Worm (Caenorhabditis elegans) whole organism, L4 larva: ENCODE data around the gene top-3.

ENCODE experiments used
- F10B5.3 ChIP-seq: sonication (generic microtip); optimal IDR thresholded peaks from 2 replicates; lab custom pipeline; 2016; ENCODE audit warnings: mild to moderate bottlenecking, missing genetic modification characterization, missing compliant biosample characterization
- F44E2.7 ChIP-seq: fragments of 200-800 bp; sonication (Bioruptor generic); IDR thresholded peaks from 2 replicates; pipeline ENCODE4 v2.1.2; 2022; ENCODE audit warnings: missing genetic modification characterization, missing compliant biosample characterization
- T26A8.4 ChIP-seq: fragments of 200-800 bp; sonication (Bioruptor generic); IDR thresholded peaks from 2 replicates; pipeline ENCODE4 v1.3.6; 2022; ENCODE audit warnings: missing genetic modification characterization, missing compliant biosample characterization
- Y5F2A.4 ChIP-seq: fragments of 200-800 bp; sonication (Bioruptor generic); optimal IDR thresholded peaks from 2 replicates; lab custom pipeline; 2018; ENCODE audit warnings: mild to moderate bottlenecking, missing genetic modification characterization, missing compliant biosample characterization
- Y75B8A.6 ChIP-seq: fragments of 200-800 bp; sonication (Bioruptor generic); IDR thresholded peaks from 2 replicates; pipeline ENCODE4 v1.3.6; 2022; ENCODE audit warnings: missing genetic modification reagents, missing genetic modification characterization, missing compliant biosample characterization
- aly-2 ChIP-seq: sonication (generic microtip); optimal IDR thresholded peaks from 2 replicates; lab custom pipeline; 2018; ENCODE audit warnings: missing biosample characterization, missing genetic modification characterization
- arid-1 ChIP-seq: fragments of 200-800 bp; sonication (Bioruptor generic); conservative IDR thresholded peaks from 2 replicates; pipeline ENCODE4 v1.3.6; 2022; ENCODE audit warnings: missing genetic modification reagents, missing genetic modification characterization, missing compliant biosample characterization
- attf-4 ChIP-seq: sonication (generic microtip); optimal IDR thresholded peaks from 3 replicates; lab custom pipeline; 2017; ENCODE audit warnings: missing biosample characterization, missing genetic modification characterization
- ceh-32 ChIP-seq: sonication (generic microtip); optimal IDR thresholded peaks from 2 replicates; lab custom pipeline; 2016; ENCODE audit warnings: mild to moderate bottlenecking, missing genetic modification characterization, missing compliant biosample characterization; ENCODE audit not compliant: poor library complexity
- ceh-82 ChIP-seq: sonication (generic microtip); optimal IDR thresholded peaks from 2 replicates; lab custom pipeline; 2017; ENCODE audit warnings: missing biosample characterization, missing genetic modification characterization
- daf-12 ChIP-seq: fragments of 150-350 bp; optimal IDR thresholded peaks from 2 replicates; lab custom pipeline; 2014; ENCODE audit warnings: missing biosample characterization, missing genetic modification reagents, missing genetic modification characterization
- daf-8 ChIP-seq: fragments of 200-800 bp; sonication (Bioruptor generic); IDR thresholded peaks from 2 replicates; pipeline ENCODE4 v1.3.6; 2022; ENCODE audit warnings: missing genetic modification characterization, missing compliant biosample characterization
- dmd-6 ChIP-seq: fragments of 200-800 bp; sonication (Bioruptor generic); IDR thresholded peaks from 2 replicates; pipeline ENCODE4 v1.3.6; 2022; ENCODE audit warnings: missing genetic modification reagents, missing genetic modification characterization, missing compliant biosample characterization
- dpl-1 ChIP-seq: fragments of 150-350 bp; optimal IDR thresholded peaks from 2 replicates; lab custom pipeline; 2014; ENCODE audit warnings: missing biosample characterization, missing genetic modification reagents, missing genetic modification characterization
- fkh-10 ChIP-seq: fragments of 150-350 bp; optimal IDR thresholded peaks from 2 replicates; lab custom pipeline; 2014; ENCODE audit warnings: missing biosample characterization, missing genetic modification reagents, missing genetic modification characterization
- hif-1 ChIP-seq, 2 experiments: sonication (generic microtip); optimal IDR thresholded peaks; 2 replicates each; lab custom pipeline; 2016 to 2017; ENCODE audit warnings: missing compliant biosample characterization in 2 of 2, missing genetic modification characterization in 2 of 2, missing genetic modification reagents in 2 of 2, missing genotype in 2 of 2, mild to moderate bottlenecking in 1 of 2
- hlh-11 ChIP-seq: fragments of 200-800 bp; sonication (Bioruptor generic); optimal IDR thresholded peaks from 2 replicates; lab custom pipeline; 2018; ENCODE audit warnings: mild to moderate bottlenecking, missing genetic modification characterization, missing compliant biosample characterization
- hlh-30 ChIP-seq: sonication (generic microtip); optimal IDR thresholded peaks from 2 replicates; lab custom pipeline; 2017; ENCODE audit warnings: antibody characterized with exemption, mild to moderate bottlenecking, missing genetic modification characterization, missing compliant biosample characterization; ENCODE audit not compliant: insufficient read depth
- lir-3 ChIP-seq: sonication (generic microtip); optimal IDR thresholded peaks from 2 replicates; lab custom pipeline; 2016; ENCODE audit warnings: mild to moderate bottlenecking, missing genetic modification characterization, missing compliant biosample characterization
- mep-1 ChIP-seq: fragments of 150-350 bp; sonication (generic microtip); optimal IDR thresholded peaks from 3 replicates; lab custom pipeline; 2014; ENCODE audit warnings: missing biosample characterization, missing genetic modification characterization
- mes-2 ChIP-seq: sonication (generic microtip); optimal IDR thresholded peaks from 2 replicates; lab custom pipeline; 2016; ENCODE audit warnings: missing genotype, mild to moderate bottlenecking, missing genetic modification characterization, missing compliant biosample characterization; ENCODE audit not compliant: poor library complexity, severe bottlenecking
- mxl-3 ChIP-seq: fragments of 200-800 bp; sonication (Bioruptor generic); optimal IDR thresholded peaks from 2 replicates; lab custom pipeline; 2018; ENCODE audit warnings: mild to moderate bottlenecking, missing genetic modification characterization, missing compliant biosample characterization
- nhr-102 ChIP-seq: sonication (generic microtip); optimal IDR thresholded peaks from 2 replicates; lab custom pipeline; 2016; ENCODE audit warnings: mild to moderate bottlenecking, missing genetic modification characterization, moderate library complexity, missing compliant biosample characterization
- nhr-111 ChIP-seq: fragments of 200-800 bp; sonication (Bioruptor generic); optimal IDR thresholded peaks from 2 replicates; lab custom pipeline; 2018; ENCODE audit warnings: mild to moderate bottlenecking, missing genetic modification characterization, missing compliant biosample characterization
- nhr-237 ChIP-seq: sonication (generic microtip); optimal IDR thresholded peaks from 2 replicates; lab custom pipeline; 2017; ENCODE audit warnings: missing biosample characterization, missing genetic modification characterization
- nhr-41 ChIP-seq: fragments of 200-800 bp; sonication (Bioruptor generic); IDR thresholded peaks from 2 replicates; pipeline ENCODE4 v1.3.6; 2022; ENCODE audit warnings: missing genetic modification reagents, missing genetic modification characterization, missing compliant biosample characterization
- nhr-6 ChIP-seq: fragments of 150-350 bp; optimal IDR thresholded peaks from 2 replicates; lab custom pipeline; 2014; ENCODE audit warnings: missing biosample characterization, missing genetic modification characterization
- nhr-76 ChIP-seq: fragments of 150-350 bp; optimal IDR thresholded peaks from 2 replicates; lab custom pipeline; 2014; ENCODE audit warnings: missing biosample characterization, missing genetic modification characterization
- pha-4 ChIP-seq, 2 experiments: fragments of 150-350 bp in 1 of 2; fragments of 200-800 bp in 1 of 2; sonication (Bioruptor generic) in 1 of 2; IDR thresholded peaks in 1 of 2; optimal IDR thresholded peaks in 1 of 2; 2 replicates each; pipeline versions ENCODE4 v1.3.6 to Lab custom; 2014 to 2022; ENCODE audit warnings: missing genetic modification characterization in 2 of 2, missing genetic modification reagents in 2 of 2, missing biosample characterization in 1 of 2, missing compliant biosample characterization in 1 of 2
- pqm-1 ChIP-seq: sonication (generic microtip); optimal IDR thresholded peaks from 2 replicates; lab custom pipeline; 2017; ENCODE audit warnings: missing biosample characterization, missing genetic modification characterization
- sdz-12 ChIP-seq: fragments of 200-800 bp; sonication (Bioruptor generic); optimal IDR thresholded peaks from 2 replicates; lab custom pipeline; 2018; ENCODE audit warnings: mild to moderate bottlenecking, missing genetic modification characterization, missing compliant biosample characterization
- spr-1 ChIP-seq: sonication (generic microtip); optimal IDR thresholded peaks from 2 replicates; lab custom pipeline; 2016; ENCODE audit warnings: mild to moderate bottlenecking, missing genetic modification characterization, missing compliant biosample characterization
- spr-3 ChIP-seq: fragments of 200-800 bp; sonication (Bioruptor generic); optimal IDR thresholded peaks from 2 replicates; lab custom pipeline; 2018; ENCODE audit warnings: mild to moderate bottlenecking, missing genetic modification characterization, missing compliant biosample characterization
- unc-130 ChIP-seq: sonication (generic microtip); optimal IDR thresholded peaks from 2 replicates; lab custom pipeline; 2016; ENCODE audit warnings: missing genetic modification reagents, missing genetic modification characterization, missing compliant biosample characterization
- unc-39 ChIP-seq: sonication (generic microtip); optimal IDR thresholded peaks from 2 replicates; lab custom pipeline; 2017; ENCODE audit warnings: missing biosample characterization, missing genetic modification characterization
- unc-62 ChIP-seq, 3 experiments: fragments of 150-350 bp in 1 of 3; sonication (generic microtip); optimal IDR thresholded peaks in 2 of 3; peaks in 1 of 3; 1 replicate in 1 of 3; 2 replicates in 2 of 3; lab custom pipeline; 2014 to 2017; ENCODE audit warnings: missing biosample characterization in 3 of 3, missing genetic modification characterization in 3 of 3, missing genetic modification reagents in 3 of 3, missing genotype in 1 of 3
- zfp-2 ChIP-seq: sonication (generic microtip); optimal IDR thresholded peaks from 2 replicates; lab custom pipeline; 2016; ENCODE audit warnings: mild to moderate bottlenecking, missing genetic modification characterization, missing compliant biosample characterization

The top-3 gene

DNA sequence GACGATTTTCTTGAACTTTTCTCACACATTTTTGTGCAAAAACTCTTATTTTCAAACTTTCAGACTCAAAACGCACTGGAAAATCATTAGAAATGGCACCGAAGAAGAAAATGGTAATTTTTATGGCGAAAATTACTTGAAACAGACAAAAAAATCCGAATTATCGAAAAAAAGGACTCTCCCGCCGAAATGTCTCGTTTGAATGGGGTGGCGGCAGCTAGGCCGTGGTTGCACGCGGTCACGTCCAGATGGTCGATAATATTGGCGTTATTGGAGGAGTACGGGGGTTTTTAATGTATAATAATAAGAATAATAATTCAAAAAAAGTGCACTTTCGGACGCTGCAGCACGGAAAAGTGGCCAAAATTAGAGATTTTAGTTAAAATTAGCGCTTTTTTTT lies 14.4 kb upstream of the top-3 start, which contains the start of gene Y56A3A.31:
TSS of gene Y56A3A.31 (plus strand) at position 64 of the 400 bp plus-strand sequence.
- TF ChIP-seq F10B5.3 (tag; lab: Kevin White, UChicago) (no peak), daf-12 (tag; lab: Kevin White, UChicago) (no peak), T26A8.4 (no peak), nhr-41 (GFP tag; lab: Robert Waterston, UW) (no peak), dpl-1 (GFP tag; lab: Kevin White, UChicago) (peak; percentile 74), attf-4 (tag; lab: Kevin White, UChicago) (no peak), mes-2 (peak; percentile 65), fkh-10 (no peak), ceh-32 (tag; lab: Kevin White, UChicago) (no peak), spr-3 (GFP tag; lab: Kevin White, UChicago) (no peak), nhr-102 (tag; lab: Kevin White, UChicago) (no peak), F44E2.7 (GFP tag; lab: Robert Waterston, UW) (no peak), nhr-237 (tag; lab: Kevin White, UChicago) (no peak), dmd-6 (GFP tag; lab: Robert Waterston, UW) (no peak), arid-1 (no peak), mxl-3 (GFP tag; lab: Kevin White, UChicago) (no peak), lir-3 (no peak), hlh-30 (peak; percentile 14), unc-39 (tag; lab: Kevin White, UChicago) (no peak), unc-130 (GFP tag; lab: Kevin White, UChicago) (no peak), pha-4 (GFP tag; IDR thresholded peaks at IDR 0.05; lab: Robert Waterston, UW) (no peak), pha-4 (tag; optimal IDR thresholded peaks at IDR 0.05; lab: Kevin White, UChicago) (no peak), nhr-6 (tag; lab: Kevin White, UChicago) (no peak), Y75B8A.6 (GFP tag; lab: Robert Waterston, UW) (no peak), Y5F2A.4 (no peak), hlh-11 (no peak), daf-8 (GFP tag; lab: Robert Waterston, UW) (no peak)

DNA sequence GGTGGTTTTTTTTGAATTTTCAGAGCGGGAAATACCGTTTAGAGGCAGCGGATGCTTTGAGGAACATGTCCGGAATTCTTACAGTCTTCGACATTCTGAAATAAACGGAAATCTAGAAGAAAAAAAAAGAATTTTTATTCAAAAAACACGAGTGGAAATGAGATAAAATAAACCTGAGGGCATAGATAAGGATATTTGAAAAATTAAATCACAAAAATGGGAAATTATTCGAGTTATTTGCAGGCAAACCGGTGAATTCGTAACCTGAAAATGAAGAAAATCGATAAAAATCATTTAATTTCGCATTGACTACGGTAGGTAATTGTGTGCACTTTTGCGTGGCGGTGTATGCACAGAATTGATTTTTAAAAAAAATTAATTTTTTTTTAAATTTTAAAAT lies 14.0 kb upstream of the top-3 start, which contains the start of gene ung-1:
TSS of gene ung-1 (minus strand) at position 101 of the 400 bp plus-strand sequence.
- TF ChIP-seq zfp-2 (tag; lab: Kevin White, UChicago) (no peak), ceh-82 (tag; lab: Kevin White, UChicago) (no peak), nhr-111 (GFP tag; lab: Kevin White, UChicago) (no peak), fkh-10 (no peak), sdz-12 (GFP tag; lab: Kevin White, UChicago) (no peak), daf-12 (tag; lab: Kevin White, UChicago) (no peak), nhr-76 (tag; lab: Kevin White, UChicago) (no peak), ceh-32 (tag; lab: Kevin White, UChicago) (no peak), aly-2 (tag; lab: Kevin White, UChicago) (no peak), spr-1 (tag; lab: Kevin White, UChicago) (no peak)
- TF ChIP-seq, all 104 proteins: peak for 0

DNA sequence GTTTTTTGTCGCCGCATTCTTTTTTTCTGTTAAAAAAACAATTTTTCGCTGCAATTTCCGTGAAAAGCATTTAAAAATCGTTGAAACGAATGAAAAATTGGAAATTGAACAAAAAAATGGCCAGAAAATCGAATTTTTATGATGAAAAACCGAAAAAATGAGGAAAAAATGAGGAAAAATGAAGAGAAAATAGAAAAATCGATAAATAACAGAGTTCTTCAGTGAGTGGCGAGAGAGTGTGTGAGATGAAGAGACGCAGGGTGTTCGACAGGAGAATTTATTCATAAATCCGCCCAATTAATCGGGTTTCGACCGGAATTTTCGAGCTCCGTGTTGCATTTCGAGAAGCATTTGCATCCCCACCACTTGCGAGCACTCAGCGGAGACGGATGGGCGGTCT lies 11.4 kb upstream of the top-3 start, which contains the start of gene Y56A3A.28:
TSS of gene Y56A3A.28 (minus strand) at position 33 of the 400 bp plus-strand sequence.
- no peak for TF ChIP-seq pqm-1 (tag; lab: Kevin White, UChicago)
- TF ChIP-seq attf-4 (tag; lab: Kevin White, UChicago), result no peak
- peak in 1 of 2 experiments; percentile 33 for TF ChIP-seq unc-62 (GFP tag; optimal IDR thresholded peaks at IDR 0.05 in 1 of 2; lab: Kevin White, UChicago)
- no peak for TF ChIP-seq unc-62 (tag; optimal IDR thresholded peaks at IDR 0.05; lab: Kevin White, UChicago)
- no peak for TF ChIP-seq lir-3
- no peak for TF ChIP-seq F10B5.3 (tag; lab: Kevin White, UChicago)
- no peak for TF ChIP-seq hif-1 (tag; optimal IDR thresholded peaks at IDR 0.05; lab: Kevin White, UChicago)
- no peak for TF ChIP-seq mep-1 (tag; lab: Kevin White, UChicago)
